Fruit fly (Drosophila melanogaster) whole organism, larva: Measurements from ENCODE around the gene CG33253.

ENCODE experiments used
- noc ChIP-seq: fragments of 200-800 bp; sonication (Bioruptor generic); optimal IDR thresholded peaks from 3 replicates; lab custom pipeline; 2019; ENCODE audit warnings: missing biosample characterization, mild to moderate bottlenecking, missing genetic modification characterization, moderate library complexity

Gene CG33253

dm6 chrX:19183121-19183520 is at the start of gene CG33253:
CG33253 (plus strand) TSS chrX:19183421.
- no peak for TF ChIP-seq noc

DNA sequence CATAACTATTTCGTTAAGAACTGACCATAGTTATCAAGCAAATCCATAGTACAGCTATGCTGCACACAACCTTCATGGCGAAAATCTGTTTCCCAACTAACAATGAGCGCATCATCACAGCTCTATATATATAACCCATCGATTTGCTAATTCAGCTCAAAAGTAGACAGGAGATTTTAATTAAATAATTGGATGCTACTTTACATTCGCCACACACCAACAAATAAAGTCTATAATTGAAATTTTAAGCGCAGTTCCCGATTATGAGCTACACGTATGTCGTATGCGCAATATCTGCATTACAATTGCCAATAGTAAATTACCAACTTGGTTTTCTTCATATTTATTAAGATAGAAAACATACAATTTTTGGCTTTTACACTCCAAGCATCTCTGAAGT is 47.5 kb upstream of the CG33253 start, which contains the start of gene Obp18a:
Gene Obp18a, minus strand, starts transcription at position 101 of the 400 bp plus-strand sequence.
- no peak for TF ChIP-seq noc

- no peak for TF ChIP-seq noc
Measured at dm6 chrX:19144785-19145422, 38.3 kb upstream of the CG33253 start.

- TF ChIP-seq noc: peak; percentile 46
Measured at dm6 chrX:19146421-19146952, 36.7 kb upstream of the CG33253 start.

dm6 chrX:19147939-19148641 is 35.1 kb upstream of the CG33253 start:
- TF ChIP-seq noc: no peak

DNA sequence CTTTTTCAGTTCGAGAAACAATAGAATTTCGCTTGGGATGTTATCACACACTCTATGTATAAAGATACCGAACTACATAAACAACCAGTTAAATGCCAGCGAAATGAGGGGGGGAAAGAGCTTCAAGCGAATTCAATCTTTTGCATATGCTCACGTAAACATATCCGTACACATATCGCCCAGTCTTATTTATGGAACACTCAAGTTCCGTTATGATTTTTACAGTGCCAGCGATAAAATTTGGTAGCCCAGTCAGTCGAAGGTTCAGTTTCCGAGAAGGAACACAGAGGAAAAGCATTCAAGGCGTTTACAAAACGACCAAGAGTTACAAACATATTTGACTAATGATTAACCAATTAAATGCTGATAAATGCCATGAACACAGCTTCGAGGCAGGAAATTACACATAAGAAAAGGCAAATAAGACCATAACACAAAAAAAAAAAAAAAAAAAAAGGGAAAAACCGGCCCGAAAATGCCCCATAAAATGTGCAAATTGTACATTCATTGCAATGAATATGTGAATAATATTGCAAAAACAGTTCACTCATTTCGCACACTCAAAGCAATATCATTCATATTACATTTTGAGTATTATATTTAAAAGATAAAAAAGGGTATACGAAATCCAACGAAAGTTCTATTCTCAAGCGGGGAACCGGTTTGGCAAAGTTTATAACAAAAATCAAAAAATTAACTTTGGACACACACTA is 34.3 kb upstream of the CG33253 start:
- TF ChIP-seq noc: no peak

DNA sequence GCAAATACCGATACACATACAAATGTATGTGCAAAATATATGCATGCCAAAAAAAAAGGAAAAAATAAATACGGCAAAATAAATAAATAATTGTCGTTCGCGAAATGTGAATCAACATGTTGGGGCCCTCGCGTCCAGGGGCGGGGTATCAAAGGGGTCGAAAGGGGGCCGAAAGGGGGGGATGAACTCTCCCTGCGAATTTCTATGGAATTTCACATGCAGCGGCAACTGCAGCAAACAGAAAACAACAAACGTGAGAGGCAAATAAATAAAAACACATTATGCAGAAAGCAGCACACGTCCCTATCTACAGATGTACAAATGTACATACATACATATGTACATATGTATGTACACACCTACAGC is 33.7 kb upstream of the CG33253 start:
- TF ChIP-seq noc: no peak

DNA sequence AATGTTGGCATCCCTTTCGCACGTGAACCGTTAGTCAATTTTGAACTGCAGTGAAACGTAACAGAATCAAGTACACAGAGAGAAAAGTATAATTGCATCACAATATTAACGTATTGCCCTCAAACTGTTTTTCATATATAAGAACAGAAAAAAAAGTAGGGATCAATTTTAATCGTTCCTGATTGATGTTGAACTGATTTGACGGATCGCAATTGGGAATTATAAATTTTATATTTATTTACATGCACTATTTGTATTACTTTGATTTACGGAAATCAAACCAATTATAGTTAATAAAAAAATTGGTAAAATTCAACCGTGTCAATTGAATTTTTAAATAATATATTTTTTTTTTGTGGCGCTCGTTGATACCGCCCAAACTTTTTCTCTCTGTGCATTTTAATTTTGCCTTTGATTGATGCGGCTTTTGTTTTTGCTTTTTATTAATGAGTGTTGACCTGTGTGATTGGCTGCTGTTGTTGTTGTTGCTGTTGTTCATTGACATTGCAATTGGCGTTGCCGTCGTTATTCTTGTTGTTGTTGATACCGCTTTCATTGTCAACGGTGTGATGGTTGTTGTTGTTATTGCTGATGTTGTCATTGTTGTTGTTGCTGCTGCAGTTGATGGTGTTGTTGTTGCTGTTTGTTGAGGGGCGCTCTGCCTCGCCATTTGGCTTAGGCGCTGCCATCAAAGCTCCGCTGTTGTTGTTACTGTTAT is 30.5 kb upstream of the CG33253 start:
- TF ChIP-seq noc: peak; percentile 23

DNA sequence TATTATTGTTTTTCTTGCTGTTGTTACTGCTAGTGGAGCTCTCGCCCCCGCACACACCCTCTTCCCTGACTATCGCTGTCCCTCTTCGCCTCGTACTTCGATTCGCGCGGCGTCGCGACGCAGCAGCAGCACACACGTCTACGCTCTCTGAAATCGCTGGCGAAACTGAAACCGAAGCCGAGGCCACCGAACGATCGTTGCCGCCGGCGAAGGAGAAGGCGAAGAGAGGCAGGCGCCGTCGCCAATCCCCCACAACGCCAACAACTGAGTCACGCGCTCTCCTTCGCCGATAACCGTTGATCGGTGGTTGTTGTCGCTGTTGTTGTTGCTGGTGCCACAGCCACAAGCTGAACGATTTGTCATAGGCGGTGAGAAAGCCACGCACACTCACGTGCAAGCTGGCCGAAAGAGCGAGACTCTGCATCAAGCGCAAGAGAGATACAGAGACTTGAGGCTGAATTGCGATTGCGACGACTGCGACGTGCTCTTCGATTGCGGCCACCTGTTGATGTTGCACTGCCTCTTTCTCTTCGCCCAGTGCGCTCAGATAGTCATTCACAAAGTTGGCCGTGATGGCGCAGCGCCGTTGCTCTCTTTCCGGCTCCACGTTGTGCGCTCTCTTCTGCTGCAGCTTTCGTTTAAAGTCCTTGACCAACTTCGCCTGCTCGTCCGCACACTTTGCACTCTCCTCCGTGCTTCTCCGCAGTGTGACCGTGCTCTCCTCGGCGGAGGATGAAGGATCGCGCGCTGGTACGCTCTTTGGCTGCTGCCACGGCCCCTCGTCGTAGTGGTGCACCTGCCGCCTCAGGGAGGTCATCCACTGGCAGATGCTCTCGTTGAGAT is 29.7 kb upstream of the CG33253 start:
- TF ChIP-seq noc: peak; percentile 65

DNA sequence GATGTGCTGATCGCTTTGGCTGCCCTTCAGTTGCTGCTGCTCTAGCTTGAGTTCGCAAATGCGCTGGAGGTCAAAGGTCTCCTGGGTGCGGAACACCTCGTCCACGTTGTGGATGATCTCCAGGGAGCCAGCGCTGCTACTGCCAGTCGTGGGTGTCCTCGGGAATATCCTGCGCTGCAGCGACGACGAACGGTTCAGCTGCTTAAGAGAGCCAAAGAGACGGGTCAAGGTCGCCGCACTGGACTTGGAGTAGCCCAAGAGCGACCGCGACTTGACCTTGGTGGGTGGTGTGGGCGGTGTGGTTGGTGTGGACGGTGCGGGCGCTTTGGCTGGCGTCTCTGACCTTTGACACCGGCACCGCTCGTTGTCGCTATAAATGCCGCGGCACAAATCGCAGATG is 29.0 kb upstream of the CG33253 start:
- TF ChIP-seq noc: no peak

DNA sequence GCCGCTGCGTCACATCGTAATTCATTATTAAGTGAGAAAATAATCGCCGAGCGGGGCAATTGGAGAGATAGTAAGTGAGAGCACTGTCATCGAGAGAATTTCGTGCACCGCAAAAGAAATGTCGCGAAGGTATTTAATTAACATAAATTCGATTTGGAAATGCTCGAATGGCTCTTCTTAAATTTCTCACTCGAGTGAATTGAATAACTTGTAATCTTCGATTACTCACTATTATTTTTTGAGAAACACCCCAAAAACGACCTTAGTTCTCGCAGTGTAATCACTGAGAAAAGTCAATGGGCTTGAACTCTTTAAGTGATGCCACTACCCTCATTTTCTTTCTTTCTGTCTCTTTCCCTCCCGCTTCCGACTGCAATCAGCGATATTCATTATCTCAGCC is 28.2 kb upstream of the CG33253 start:
- TF ChIP-seq noc: peak; percentile 41

dm6 chrX:19155922-19156437 is 27.2 kb upstream of the CG33253 start:
- peak; percentile 54 for TF ChIP-seq noc

- TF ChIP-seq noc: no peak
Measured at dm6 chrX:19157471-19157870, 25.8 kb upstream of the CG33253 start.

dm6 chrX:19158519-19159289 is 24.5 kb upstream of the CG33253 start:
- TF ChIP-seq noc: no peak

dm6 chrX:19159942-19160341 is 23.3 kb upstream of the CG33253 start:
- no peak for TF ChIP-seq noc
